Worm (Caenorhabditis elegans) whole organism, mixed stage, embryonic: Measurements from ENCODE around the gene srz-91.
"Not testable (repeated sequence)": the region's sequence is repeated elsewhere in the genome, so short reads cannot be mapped to it uniquely, and the experiment has no call there.

Source experiments
- M03D4.4 ChIP-seq: sonication (generic microtip); optimal IDR thresholded peaks from 2 replicates; lab custom pipeline; 2017; ENCODE audit warnings: mild to moderate bottlenecking, missing genetic modification characterization, missing compliant biosample characterization
- bed-3 ChIP-seq: fragments of 200-800 bp; sonication (Bioruptor generic); optimal IDR thresholded peaks from 3 replicates; lab custom pipeline; 2018; ENCODE audit warnings: mild to moderate bottlenecking, missing genetic modification characterization, moderate library complexity, missing compliant biosample characterization
- blmp-1 ChIP-seq: fragments of 150-350 bp; optimal IDR thresholded peaks from 2 replicates; lab custom pipeline; 2014; ENCODE audit warnings: missing biosample characterization, missing genetic modification characterization
- ceh-39 ChIP-seq: fragments of 150-350 bp; optimal IDR thresholded peaks from 2 replicates; lab custom pipeline; 2014; ENCODE audit warnings: missing biosample characterization, missing genetic modification characterization
- ceh-43 ChIP-seq: fragments of 200-800 bp; sonication (Bioruptor generic); optimal IDR thresholded peaks from 2 replicates; lab custom pipeline; 2018; ENCODE audit warnings: mild to moderate bottlenecking, missing genetic modification characterization, moderate library complexity, missing compliant biosample characterization
- ceh-83 ChIP-seq: fragments of 200-800 bp; sonication (Bioruptor generic); optimal IDR thresholded peaks from 2 replicates; lab custom pipeline; 2018; ENCODE audit warnings: mild to moderate bottlenecking, missing genetic modification characterization, missing compliant biosample characterization
- ces-1 ChIP-seq: fragments of 150-350 bp; optimal IDR thresholded peaks from 2 replicates; lab custom pipeline; 2014; ENCODE audit warnings: missing biosample characterization, missing genetic modification reagents, missing genetic modification characterization
- cnd-1 ChIP-seq: fragments of 200-800 bp; sonication (Bioruptor generic); optimal IDR thresholded peaks from 2 replicates; lab custom pipeline; 2018; ENCODE audit warnings: mild to moderate bottlenecking, missing genetic modification characterization, missing compliant biosample characterization
- drap-1 ChIP-seq: fragments of 200-800 bp; sonication (Bioruptor generic); optimal IDR thresholded peaks from 3 replicates; lab custom pipeline; 2018; ENCODE audit warnings: mild to moderate bottlenecking, missing genetic modification characterization, missing compliant biosample characterization
- elt-1 ChIP-seq: sonication (generic microtip); optimal IDR thresholded peaks from 2 replicates; lab custom pipeline; 2017; ENCODE audit warnings: missing genetic modification characterization, mild to moderate bottlenecking, missing compliant biosample characterization, antibody characterized with exemption, moderate library complexity, borderline replicate concordance; ENCODE audit not compliant: insufficient read depth
- elt-3 ChIP-seq: fragments of 150-350 bp; optimal IDR thresholded peaks from 2 replicates; lab custom pipeline; 2014; ENCODE audit warnings: missing biosample characterization, missing genetic modification characterization
- hlh-1 ChIP-seq: fragments of 150-350 bp; optimal IDR thresholded peaks from 2 replicates; lab custom pipeline; 2014; ENCODE audit warnings: missing biosample characterization, missing genetic modification reagents, missing genetic modification characterization
- lin-13 ChIP-seq: fragments of 150-350 bp; optimal IDR thresholded peaks from 2 replicates; lab custom pipeline; 2014; ENCODE audit warnings: missing biosample characterization, missing genetic modification characterization
- lin-32 ChIP-seq: fragments of 200-800 bp; sonication (Bioruptor generic); optimal IDR thresholded peaks from 2 replicates; lab custom pipeline; 2018; ENCODE audit warnings: mild to moderate bottlenecking, missing genetic modification characterization, missing compliant biosample characterization
- lsy-2 ChIP-seq: fragments of 150-350 bp; optimal IDR thresholded peaks from 2 replicates; lab custom pipeline; 2014; ENCODE audit warnings: missing biosample characterization, missing genetic modification characterization
- mab-5 ChIP-seq: fragments of 150-350 bp; optimal IDR thresholded peaks from 2 replicates; lab custom pipeline; 2014; ENCODE audit warnings: missing biosample characterization, missing genetic modification characterization
- mep-1 ChIP-seq: fragments of 150-350 bp; optimal IDR thresholded peaks from 2 replicates; lab custom pipeline; 2017; ENCODE audit warnings: missing biosample characterization, missing genetic modification reagents, missing genetic modification characterization, inconsistent platforms
- mls-2 ChIP-seq: sonication (generic microtip); optimal IDR thresholded peaks from 2 replicates; lab custom pipeline; 2016; ENCODE audit warnings: mild to moderate bottlenecking, missing genetic modification characterization, moderate library complexity, missing compliant biosample characterization
- nhr-12 ChIP-seq: fragments of 150-350 bp; optimal IDR thresholded peaks from 2 replicates; lab custom pipeline; 2014; ENCODE audit warnings: missing biosample characterization, missing genetic modification characterization
- nhr-2 ChIP-seq: fragments of 150-350 bp; optimal IDR thresholded peaks from 2 replicates; lab custom pipeline; 2014; ENCODE audit warnings: missing biosample characterization, missing genetic modification characterization
- nhr-237 ChIP-seq: fragments of 150-350 bp; optimal IDR thresholded peaks from 2 replicates; lab custom pipeline; 2014; ENCODE audit warnings: missing biosample characterization, missing genetic modification characterization
- nhr-28 ChIP-seq: fragments of 150-350 bp; optimal IDR thresholded peaks from 2 replicates; lab custom pipeline; 2014; ENCODE audit warnings: missing biosample characterization, missing genetic modification characterization
- nhr-76 ChIP-seq: sonication (generic microtip); optimal IDR thresholded peaks from 2 replicates; lab custom pipeline; 2017; ENCODE audit warnings: missing biosample characterization, missing genetic modification characterization
- pha-4 ChIP-seq: fragments of 150-350 bp; optimal IDR thresholded peaks from 2 replicates; lab custom pipeline; 2018; ENCODE audit warnings: missing biosample characterization, missing genetic modification reagents, missing genetic modification characterization
- snpc-4 ChIP-seq: fragments of 150-350 bp; optimal IDR thresholded peaks from 2 replicates; lab custom pipeline; 2014; ENCODE audit warnings: missing biosample characterization, missing genetic modification characterization
- sptf-1 ChIP-seq: sonication (generic microtip); optimal IDR thresholded peaks from 2 replicates; lab custom pipeline; 2017; ENCODE audit warnings: mild to moderate bottlenecking, missing genetic modification characterization, moderate library complexity, missing compliant biosample characterization
- unc-120 ChIP-seq: sonication (generic microtip); optimal IDR thresholded peaks from 2 replicates; lab custom pipeline; 2017; ENCODE audit warnings: missing genetic modification characterization, missing compliant biosample characterization; ENCODE audit not compliant: poor library complexity, severe bottlenecking
- unc-62 ChIP-seq: fragments of 150-350 bp; optimal IDR thresholded peaks from 2 replicates; lab custom pipeline; 2014; ENCODE audit warnings: missing biosample characterization, missing genetic modification reagents, missing genetic modification characterization
- zip-8 ChIP-seq: fragments of 150-350 bp; optimal IDR thresholded peaks from 2 replicates; lab custom pipeline; 2014; ENCODE audit warnings: missing biosample characterization, missing genetic modification characterization
- ztf-11 ChIP-seq: fragments of 150-350 bp; optimal IDR thresholded peaks from 2 replicates; lab custom pipeline; 2014; ENCODE audit warnings: missing biosample characterization, missing genetic modification characterization

srz-91 gene

ce11 chrV:17610503-17610902 is 2.6 kb downstream of the srz-91 start, which contains the start of gene Y6G8.15:
Gene Y6G8.15, minus strand, starts transcription at chrV:17610603.
- not testable (repeated sequence) for TF ChIP-seq cnd-1 (tag; lab: Kevin White, UChicago); ceh-43 (GFP tag; lab: Kevin White, UChicago); ceh-39 (tag; lab: Kevin White, UChicago)

- peak; percentile 14 for TF ChIP-seq zip-8 (tag; lab: Kevin White, UChicago)
- TF ChIP-seq drap-1 (GFP tag; lab: Kevin White, UChicago): no peak
Observed at ce11 chrV:17614251-17614650, 6.4 kb downstream of the srz-91 start, which contains the start of gene Y6G8.14. Gene Y6G8.14, minus strand, starts transcription at chrV:17614351.

ce11 chrV:17615609-17616008 is 7.7 kb downstream of the srz-91 start, which contains the start of gene Y6G8.5:
Gene Y6G8.5, minus strand, starts transcription at chrV:17615709.
- no peak for TF ChIP-seq drap-1 (GFP tag; lab: Kevin White, UChicago)
- no peak for TF ChIP-seq mep-1 (tag; lab: Kevin White, UChicago)
- no peak for TF ChIP-seq nhr-28 (tag; lab: Kevin White, UChicago)
- no peak for TF ChIP-seq nhr-237 (tag; lab: Kevin White, UChicago)
- no peak for TF ChIP-seq elt-1 (tag; lab: Kevin White, UChicago)
- no peak for TF ChIP-seq ceh-39 (tag; lab: Kevin White, UChicago)
- no peak for TF ChIP-seq unc-62 (GFP tag; lab: Kevin White, UChicago)
- TF ChIP-seq mab-5 (tag; lab: Kevin White, UChicago): no peak
- TF ChIP-seq ceh-43 (GFP tag; lab: Kevin White, UChicago): no peak
- no peak for TF ChIP-seq ceh-83 (GFP tag; lab: Kevin White, UChicago)
- TF ChIP-seq ztf-11 (tag; lab: Kevin White, UChicago): no peak
- no peak for TF ChIP-seq cnd-1 (tag; lab: Kevin White, UChicago)
- no peak for TF ChIP-seq sptf-1
- no peak for TF ChIP-seq mls-2 (tag; lab: Kevin White, UChicago)
- TF ChIP-seq pha-4 (tag; lab: Kevin White, UChicago): no peak
- TF ChIP-seq nhr-12 (tag; lab: Kevin White, UChicago): no peak
- TF ChIP-seq lsy-2 (tag; lab: Kevin White, UChicago): no peak

- no peak for TF ChIP-seq bed-3 (GFP tag; lab: Kevin White, UChicago)
- TF ChIP-seq lin-32 (GFP tag; lab: Kevin White, UChicago): no peak
- no peak for TF ChIP-seq nhr-12 (tag; lab: Kevin White, UChicago)
- TF ChIP-seq nhr-2: no peak
- no peak for TF ChIP-seq blmp-1 (tag; lab: Kevin White, UChicago)
- no peak for TF ChIP-seq pha-4 (tag; lab: Kevin White, UChicago)
- no peak for TF ChIP-seq ces-1 (GFP tag; lab: Kevin White, UChicago)
Observed at ce11 chrV:17616807-17617206, 8.9 kb downstream of the srz-91 start, which contains the start of gene Y6G8.6. Gene Y6G8.6, minus strand, starts transcription at chrV:17616904.

ce11 chrV:17620266-17620665 is 12.4 kb downstream of the srz-91 start, which contains the start of gene Y6G8.8:
Gene Y6G8.8, plus strand, starts transcription at chrV:17620566.
- TF ChIP-seq nhr-12 (tag; lab: Kevin White, UChicago) (no peak), lin-13 (tag; lab: Kevin White, UChicago) (no peak), lin-32 (GFP tag; lab: Kevin White, UChicago) (no peak), hlh-1 (tag; lab: Kevin White, UChicago) (no peak), ceh-39 (tag; lab: Kevin White, UChicago) (no peak), bed-3 (GFP tag; lab: Kevin White, UChicago) (no peak), nhr-237 (tag; lab: Kevin White, UChicago) (no peak), sptf-1 (no peak), drap-1 (GFP tag; lab: Kevin White, UChicago) (no peak), M03D4.4 (tag; lab: Kevin White, UChicago) (no peak), mab-5 (tag; lab: Kevin White, UChicago) (no peak), cnd-1 (tag; lab: Kevin White, UChicago) (no peak), ceh-43 (GFP tag; lab: Kevin White, UChicago) (no peak), elt-3 (tag; lab: Kevin White, UChicago) (no peak), unc-120 (tag; lab: Kevin White, UChicago) (no peak), zip-8 (tag; lab: Kevin White, UChicago) (no peak), nhr-76 (tag; lab: Kevin White, UChicago) (no peak), snpc-4 (tag; lab: Kevin White, UChicago) (no peak), nhr-2 (no peak), mls-2 (tag; lab: Kevin White, UChicago) (no peak)
